Fruit fly (Drosophila melanogaster) whole organism, pupa: ENCODE data around the gene crb.

ENCODE experiments used
- CG12605 ChIP-seq: fragments of 200-800 bp; sonication (Bioruptor generic); IDR thresholded peaks from 2 replicates; pipeline ENCODE4 v1.3.6; 2022; ENCODE audit warnings: missing biosample characterization, missing genetic modification characterization
- CG13204 ChIP-seq: fragments of 200-800 bp; sonication (Bioruptor generic); optimal IDR thresholded peaks from 2 replicates; lab custom pipeline; 2018; ENCODE audit warnings: missing biosample characterization, mild to moderate bottlenecking, missing genetic modification characterization, moderate library complexity
- CG14655 ChIP-seq: fragments of 200-800 bp; sonication (Bioruptor generic); optimal IDR thresholded peaks from 3 replicates; lab custom pipeline; 2017; ENCODE audit warnings: mild to moderate bottlenecking, missing biosample characterization, missing genetic modification reagents, missing genetic modification characterization
- CG15710 ChIP-seq: fragments of 200-800 bp; sonication (Bioruptor generic); optimal IDR thresholded peaks from 2 replicates; lab custom pipeline; 2018; ENCODE audit warnings: missing biosample characterization, mild to moderate bottlenecking, missing genetic modification characterization, moderate library complexity
- CG17806 ChIP-seq: fragments of 200-800 bp; sonication (Bioruptor generic); optimal IDR thresholded peaks from 2 replicates; lab custom pipeline; 2018; ENCODE audit warnings: missing biosample characterization, mild to moderate bottlenecking, missing genetic modification characterization, moderate library complexity
- CG32121 ChIP-seq: fragments of 200-800 bp; sonication (Bioruptor generic); IDR thresholded peaks from 2 replicates; pipeline ENCODE4 v1.3.6; 2022; ENCODE audit warnings: missing biosample characterization, missing genetic modification characterization
- CG9948 ChIP-seq: fragments of 200-800 bp; sonication (Bioruptor generic); optimal IDR thresholded peaks from 2 replicates; lab custom pipeline; 2018; ENCODE audit warnings: missing biosample characterization, mild to moderate bottlenecking, missing genetic modification characterization, moderate library complexity
- D1 ChIP-seq: fragments of 200-800 bp; sonication (Bioruptor generic); optimal IDR thresholded peaks from 2 replicates; lab custom pipeline; 2018; ENCODE audit warnings: missing biosample characterization, mild to moderate bottlenecking, missing genetic modification characterization, moderate library complexity
- EcR ChIP-seq: fragments of 200-800 bp; sonication (Bioruptor generic); optimal IDR thresholded peaks from 3 replicates; lab custom pipeline; 2019; ENCODE audit warnings: missing biosample characterization, missing genetic modification characterization, mild to moderate bottlenecking, moderate library complexity, missing genetic modification reagents
- Ets98B ChIP-seq: fragments of 200-800 bp; sonication (Bioruptor generic); IDR thresholded peaks from 2 replicates; pipeline ENCODE4 v1.3.6; 2022; ENCODE audit warnings: missing biosample characterization, missing genetic modification characterization
- Pif1B ChIP-seq: fragments of 200-800 bp; sonication (Bioruptor generic); optimal IDR thresholded peaks from 3 replicates; lab custom pipeline; 2016; ENCODE audit warnings: missing biosample characterization, missing genetic modification characterization
- Snoo ChIP-seq: fragments of 200-800 bp; sonication (Bioruptor generic); optimal IDR thresholded peaks from 3 replicates; lab custom pipeline; 2017; ENCODE audit warnings: missing biosample characterization, mild to moderate bottlenecking, missing genetic modification characterization, inconsistent platforms
- fd96Ca ChIP-seq: fragments of 200-800 bp; sonication (Bioruptor generic); IDR thresholded peaks from 3 replicates; pipeline ENCODE4 v1.3.6; 2022; ENCODE audit warnings: missing biosample characterization, missing genetic modification characterization
- rn ChIP-seq: fragments of 200-800 bp; sonication (Bioruptor generic); IDR thresholded peaks from 2 replicates; pipeline ENCODE4 v1.3.6; 2022; ENCODE audit warnings: missing biosample characterization, missing genetic modification characterization

DNA sequence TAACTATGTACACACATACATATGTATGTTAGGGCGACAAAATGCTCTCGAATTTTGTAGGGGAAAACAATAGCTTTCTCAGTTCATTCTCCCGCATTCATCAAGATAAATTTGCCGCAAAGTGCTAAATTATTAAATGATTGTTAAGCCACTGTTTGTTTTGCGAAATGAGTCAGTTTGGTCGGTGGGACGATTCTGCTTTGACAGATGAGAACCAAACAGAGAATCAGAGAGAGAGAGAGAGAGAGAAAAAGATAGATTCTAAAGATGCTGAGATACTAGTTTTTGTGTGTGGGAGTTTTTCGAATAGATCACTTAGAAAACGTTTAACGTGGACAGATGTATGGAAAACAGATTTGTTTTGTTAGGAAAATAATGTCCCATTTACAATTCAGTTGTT lies 34.5 kb upstream of the crb start:
- TF ChIP-seq CG15710 (tag; lab: Kevin White, UChicago) (no peak), rn (GFP tag; lab: Robert Waterston, UW) (no peak), CG14655 (no peak), Pif1B (no peak), fd96Ca (no peak), Ets98B (no peak), D1 (tag; lab: Kevin White, UChicago) (no peak), CG13204 (GFP tag; lab: Kevin White, UChicago) (no peak), EcR (no peak), Snoo (no peak), CG9948 (tag; lab: Kevin White, UChicago) (no peak), CG32121 (GFP tag; lab: Robert Waterston, UW) (no peak), CG12605 (GFP tag; lab: Robert Waterston, UW) (no peak), CG17806 (no peak)
